Fruit fly (Drosophila melanogaster): ENCODE results near the gene CG1494.

CG1494 gene

dm6 chrX:21323933-21324688, 39.0 kb downstream of the CG1494 start, which contains the start of the genes Dd and CG1486:
Gene Dd, minus strand, starts transcription at chrX:21324009.
Gene CG1486, plus strand, starts transcription at chrX:21324046.
- TF ChIP-seq Pif1A (GFP tag; optimal IDR thresholded peaks at IDR 0.05): no peak
- peak; percentile 13 for TF ChIP-seq CG34367 (tag; optimal IDR thresholded peaks at IDR 0.05)
- TF ChIP-seq CG32121 (GFP tag; IDR thresholded peaks at IDR 0.05): no peak

dm6 chrX:21333135-21333534, 48.0 kb downstream of the CG1494 start:
- no peak for TF ChIP-seq CG14655 (GFP tag; optimal IDR thresholded peaks at IDR 0.05)
- TF ChIP-seq EcR (GFP tag; optimal IDR thresholded peaks at IDR 0.05): no peak
- no peak for TF ChIP-seq CG15710 (tag; optimal IDR thresholded peaks at IDR 0.05)
- no peak for TF ChIP-seq D1 (tag; optimal IDR thresholded peaks at IDR 0.05)
- no peak for TF ChIP-seq gl (tag; optimal IDR thresholded peaks at IDR 0.05)
- no peak for TF ChIP-seq Ets98B (GFP tag; IDR thresholded peaks at IDR 0.05)
- no peak for TF ChIP-seq Pif1A (GFP tag; optimal IDR thresholded peaks at IDR 0.05)
- no peak for TF ChIP-seq CG8159 (tag; optimal IDR thresholded peaks at IDR 0.05)

dm6 chrX:21334522-21335104, 49.5 kb downstream of the CG1494 start:
- TF ChIP-seq CG17806 (tag; optimal IDR thresholded peaks at IDR 0.05): no peak
- TF ChIP-seq Pif1B (GFP tag; optimal IDR thresholded peaks at IDR 0.05): no peak

- TF ChIP-seq CG12605 (GFP tag; IDR thresholded peaks at IDR 0.05) (no peak), Ets98B (GFP tag; IDR thresholded peaks at IDR 0.05) (no peak), CG34367 (tag; optimal IDR thresholded peaks at IDR 0.05) (no peak), CG4496 (GFP tag; IDR thresholded peaks at IDR 0.05) (no peak), CG13204 (GFP tag; optimal IDR thresholded peaks at IDR 0.05) (no peak), CG32121 (GFP tag; IDR thresholded peaks at IDR 0.05) (no peak), CG10348 (GFP tag; IDR thresholded peaks at IDR 0.05) (no peak), CG17806 (tag; optimal IDR thresholded peaks at IDR 0.05) (no peak)
Observed at dm6 chrX:21337057-21337456, 52.0 kb downstream of the CG1494 start.

- TF ChIP-seq CG9948 (tag; optimal IDR thresholded peaks at IDR 0.05): no peak
- TF ChIP-seq Pif1A (GFP tag; optimal IDR thresholded peaks at IDR 0.05): no peak
- TF ChIP-seq CG14655 (GFP tag; optimal IDR thresholded peaks at IDR 0.05): no peak
- TF ChIP-seq D1 (tag; optimal IDR thresholded peaks at IDR 0.05): no peak
- no peak for TF ChIP-seq CG4496 (GFP tag; IDR thresholded peaks at IDR 0.05)
- TF ChIP-seq CG12605 (GFP tag; IDR thresholded peaks at IDR 0.05): no peak
- no peak for TF ChIP-seq CG17806 (tag; optimal IDR thresholded peaks at IDR 0.05)
- TF ChIP-seq gl (tag; optimal IDR thresholded peaks at IDR 0.05): no peak
- TF ChIP-seq CG13204 (GFP tag; optimal IDR thresholded peaks at IDR 0.05): no peak
- TF ChIP-seq CG15710 (tag; optimal IDR thresholded peaks at IDR 0.05): no peak
- no peak for TF ChIP-seq Pif1B (GFP tag; optimal IDR thresholded peaks at IDR 0.05)
- TF ChIP-seq CG34367 (tag; optimal IDR thresholded peaks at IDR 0.05): no peak
- no peak for TF ChIP-seq CG8301 (tag; optimal IDR thresholded peaks at IDR 0.05)
- TF ChIP-seq fd96Ca (GFP tag; IDR thresholded peaks at IDR 0.05): no peak
- TF ChIP-seq rn (GFP tag; IDR thresholded peaks at IDR 0.05): no peak
- no peak for TF ChIP-seq Ets98B (GFP tag; IDR thresholded peaks at IDR 0.05)
- TF ChIP-seq CG8159 (tag; optimal IDR thresholded peaks at IDR 0.05): no peak
- no peak for TF ChIP-seq Snoo (tag; optimal IDR thresholded peaks at IDR 0.05)
- TF ChIP-seq EcR (GFP tag; optimal IDR thresholded peaks at IDR 0.05): no peak
Observed at dm6 chrX:21338153-21338552, 53.1 kb downstream of the CG1494 start.

- TF ChIP-seq CG4496 (GFP tag; IDR thresholded peaks at IDR 0.05): peak; percentile 97
- TF ChIP-seq CG34367 (tag; optimal IDR thresholded peaks at IDR 0.05): peak; percentile 91
- peak; percentile 74 for TF ChIP-seq Snoo (tag; optimal IDR thresholded peaks at IDR 0.05)
- TF ChIP-seq gl (tag; optimal IDR thresholded peaks at IDR 0.05): peak; percentile 96
- peak; percentile 87 for TF ChIP-seq rn (GFP tag; IDR thresholded peaks at IDR 0.05)
- peak; percentile 87 for TF ChIP-seq CG15710 (tag; optimal IDR thresholded peaks at IDR 0.05)
- peak; percentile 53 for TF ChIP-seq EcR (GFP tag; optimal IDR thresholded peaks at IDR 0.05)
- peak; percentile 73 for TF ChIP-seq CG9948 (tag; optimal IDR thresholded peaks at IDR 0.05)
- peak; percentile 81; the same call in 1 of the 2 replicates for TF ChIP-seq CG10348 (GFP tag; IDR thresholded peaks at IDR 0.05)
- peak; percentile 87 for TF ChIP-seq Pif1B (GFP tag; optimal IDR thresholded peaks at IDR 0.05)
- peak; percentile 89 for TF ChIP-seq CG14655 (GFP tag; optimal IDR thresholded peaks at IDR 0.05)
- TF ChIP-seq CG8301 (tag; optimal IDR thresholded peaks at IDR 0.05): peak; percentile 83
- peak; percentile 80 for TF ChIP-seq CG17806 (tag; optimal IDR thresholded peaks at IDR 0.05)
- peak; percentile 94 for TF ChIP-seq CG12605 (GFP tag; IDR thresholded peaks at IDR 0.05)
- peak; percentile 85 for TF ChIP-seq CG8159 (tag; optimal IDR thresholded peaks at IDR 0.05)
- peak; percentile 91 for TF ChIP-seq Pif1A (GFP tag; optimal IDR thresholded peaks at IDR 0.05)
- TF ChIP-seq CG32121 (GFP tag; IDR thresholded peaks at IDR 0.05): peak; percentile 94
- TF ChIP-seq Ets98B (GFP tag; IDR thresholded peaks at IDR 0.05): peak; percentile 94
- peak; percentile 97 for TF ChIP-seq fd96Ca (GFP tag; IDR thresholded peaks at IDR 0.05)
- no peak for TF ChIP-seq D1 (tag; optimal IDR thresholded peaks at IDR 0.05)
- peak; percentile 92 for TF ChIP-seq CG13204 (GFP tag; optimal IDR thresholded peaks at IDR 0.05)
Observed at dm6 chrX:21339476-21339931, 54.4 kb downstream of the CG1494 start, which contains the start of the genes tty and fliI. Gene tty, minus strand, starts transcription at chrX:21339676. Gene fliI, plus strand, starts transcription at chrX:21339741.
